Worm (Caenorhabditis elegans) whole organism, early embryonic: ENCODE data around the gene lrr-1.

Experiments used
- B0310.2 ChIP-seq: sonication (generic microtip); optimal IDR thresholded peaks from 2 replicates; lab custom pipeline; 2016; ENCODE audit warnings: mild to moderate bottlenecking, missing genetic modification characterization, missing compliant biosample characterization
- hmbx-1 ChIP-seq: sonication (generic microtip); optimal IDR thresholded peaks from 2 replicates; lab custom pipeline; 2016; ENCODE audit warnings: mild to moderate bottlenecking, missing genetic modification characterization, missing compliant biosample characterization

- TF ChIP-seq hmbx-1 (no peak), B0310.2 (tag; lab: Kevin White, UChicago) (no peak)
Observed at ce11 chrII:5055129-5055666, 19.0 kb upstream of the lrr-1 start, which contains the start of the genes ify-1 and rpl-22.
